Worm (Caenorhabditis elegans) whole organism, L3 larva: ENCODE measurements around the gene gpcp-2.

ENCODE experiments used
- ama-1 ChIP-seq: fragments of 150-350 bp; optimal IDR thresholded peaks from 2 replicates; lab custom pipeline; 2018
- egl-27 ChIP-seq: sonication (generic microtip); optimal IDR thresholded peaks from 4 replicates; lab custom pipeline; 2017; ENCODE audit warnings: missing biosample characterization, missing genetic modification reagents, missing genetic modification characterization
- elt-2 ChIP-seq: sonication (generic microtip); optimal IDR thresholded peaks from 2 replicates; lab custom pipeline; 2016; ENCODE audit warnings: missing genetic modification reagents, mild to moderate bottlenecking, missing genetic modification characterization, missing compliant biosample characterization

DNA sequence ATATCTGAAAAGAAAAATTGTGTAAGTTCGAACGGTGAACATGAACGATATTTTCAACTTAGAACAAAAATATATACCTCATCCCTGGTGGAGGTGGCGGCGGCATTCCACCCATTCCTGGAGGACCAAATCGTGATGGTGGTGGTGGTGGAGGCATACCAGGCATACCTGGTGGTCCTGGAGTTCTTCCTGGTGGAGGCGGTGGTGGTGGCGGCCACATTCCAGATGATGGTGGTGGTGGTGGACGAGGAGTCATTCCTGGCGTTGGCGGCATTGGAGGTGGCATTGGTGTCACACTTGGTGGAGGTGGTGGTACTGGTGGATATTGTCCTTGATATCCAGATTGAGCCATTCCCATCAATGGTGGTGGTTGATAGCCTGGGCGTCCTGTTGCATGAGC is 38.6 kb downstream of the gpcp-2 start:
- TF ChIP-seq ama-1 (lab: Kevin White, UChicago) (no peak), elt-2 (tag; lab: Kevin White, UChicago) (no peak), egl-27 (tag; lab: Kevin White, UChicago) (no peak)
